Fruit fly (Drosophila melanogaster) whole organism, prepupa: ENCODE measurements around the gene CG14440.
A peak's percentile ranks its signal among the peaks of the same experiment; 100 is the strongest.

Source experiments
- CG15336 ChIP-seq: fragments of 200-800 bp; sonication (Bioruptor generic); IDR thresholded peaks from 2 replicates; pipeline ENCODE4 v1.3.6; 2022; ENCODE audit warnings: missing biosample characterization, missing genetic modification characterization
- acj6 ChIP-seq: fragments of 200-800 bp; sonication (Bioruptor generic); optimal IDR thresholded peaks from 3 replicates; lab custom pipeline; 2016; ENCODE audit warnings: missing biosample characterization, missing genetic modification characterization

DNA sequence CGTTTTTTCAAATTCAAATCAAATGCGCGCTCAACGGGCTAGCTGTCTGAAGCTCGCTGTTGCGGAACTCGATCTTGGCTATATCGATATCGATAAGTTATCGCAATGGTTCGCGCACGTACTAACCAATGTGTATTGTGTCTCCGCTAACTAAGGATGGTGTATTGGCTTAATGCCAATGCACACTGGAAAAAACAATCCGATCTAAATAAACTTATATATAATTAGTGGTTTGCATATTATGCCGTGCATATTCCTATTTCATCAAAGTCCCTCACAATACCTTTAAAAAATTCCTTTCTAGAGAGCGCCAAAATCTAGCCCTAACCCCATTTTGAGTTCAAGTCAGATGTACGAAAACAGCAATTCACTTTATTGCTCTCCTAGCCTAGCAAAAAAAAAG lies 42.8 kb upstream of the CG14440 start:
- TF ChIP-seq CG15336 (GFP tag; lab: Robert Waterston, UW) (peak; percentile 70), acj6 (peak; percentile 27)
